Fruit fly (Drosophila melanogaster): ENCODE data around the gene CG7781.

DNA sequence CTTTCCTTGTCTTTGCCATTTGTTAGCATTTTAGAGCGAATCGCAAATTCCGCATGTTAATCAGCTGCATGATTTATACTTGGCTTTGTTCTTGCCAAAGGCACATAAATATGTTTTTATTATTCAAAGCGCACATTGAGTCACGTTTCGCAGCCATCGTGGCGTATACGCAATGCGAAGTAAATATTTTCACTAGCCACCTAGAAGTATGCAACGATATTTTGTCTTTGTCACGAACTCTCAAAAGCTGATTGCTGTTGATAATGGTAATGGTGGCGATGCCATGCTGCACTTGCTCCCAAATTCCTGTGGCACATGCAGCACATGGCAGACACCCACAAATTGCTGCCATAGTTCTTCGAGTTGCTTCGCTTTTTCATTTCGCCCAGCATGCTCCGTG lies 9.5 kb upstream of the CG7781 start:
- TF ChIP-seq CG8478 (optimal IDR thresholded peaks at IDR 0.05) (no peak), CTCF (optimal IDR thresholded peaks at IDR 0.05) (no peak)

Measured in S2 (cell line).